Worm (Caenorhabditis elegans): ENCODE results near the gene nsy-7.

DNA sequence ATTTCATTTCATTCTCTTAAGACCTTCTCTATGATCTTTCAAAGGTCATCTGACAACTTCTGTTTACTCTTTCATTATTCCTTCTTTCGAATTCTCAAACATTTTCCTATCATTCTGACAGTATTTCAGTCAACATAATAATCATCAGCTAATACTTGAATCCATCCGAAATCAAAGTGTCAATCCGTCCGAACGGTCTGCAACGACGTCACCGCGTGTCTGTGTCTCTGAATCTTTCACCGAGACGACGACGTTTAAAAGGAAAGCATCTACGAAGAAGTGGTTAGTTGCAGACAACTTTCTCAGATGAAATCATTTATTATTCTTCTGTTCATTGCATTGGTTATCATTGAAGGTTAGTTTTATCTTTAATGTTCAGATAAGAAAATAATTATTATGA is 15.8 kb upstream of the nsy-7 start, which contains the start of gene Y42H9AR.5:
- TF ChIP-seq blmp-1 (tag; optimal IDR thresholded peaks at IDR 0.05; ENCODE audit: insufficient read depth) (no peak), aly-2 (tag; optimal IDR thresholded peaks at IDR 0.05) (no peak), lin-39 (tag; optimal IDR thresholded peaks at IDR 0.05) (no peak), F13H6.1 (tag; optimal IDR thresholded peaks at IDR 0.05) (no peak)
